Fruit fly (Drosophila melanogaster) whole organism, adult: ENCODE data around the gene Dsor1.

ENCODE experiments used
- CG11617 ChIP-seq: fragments of 200-800 bp; sonication (Bioruptor generic); optimal IDR thresholded peaks from 2 replicates; lab custom pipeline; 2017; ENCODE audit warnings: mild to moderate bottlenecking, missing biosample characterization, missing genetic modification reagents, missing genetic modification characterization
- CG14711 ChIP-seq: fragments of 200-800 bp; sonication (Bioruptor generic); optimal IDR thresholded peaks from 2 replicates; lab custom pipeline; 2018; ENCODE audit warnings: missing biosample characterization, mild to moderate bottlenecking, missing genetic modification characterization, moderate library complexity
- CG1620 ChIP-seq: fragments of 200-800 bp; sonication (Bioruptor generic); optimal IDR thresholded peaks from 2 replicates; lab custom pipeline; 2016; ENCODE audit warnings: missing biosample characterization, missing genetic modification characterization
- CG33017 ChIP-seq: fragments of 200-800 bp; sonication (Bioruptor generic); optimal IDR thresholded peaks from 2 replicates; lab custom pipeline; 2018; ENCODE audit warnings: missing biosample characterization, mild to moderate bottlenecking, missing genetic modification characterization, moderate library complexity
- CG5204 ChIP-seq: fragments of 200-800 bp; sonication (Bioruptor generic); optimal IDR thresholded peaks from 2 replicates; lab custom pipeline; 2016; ENCODE audit warnings: missing biosample characterization, missing genetic modification characterization
- CG7045 ChIP-seq: fragments of 200-800 bp; sonication (Bioruptor generic); optimal IDR thresholded peaks from 2 replicates; lab custom pipeline; 2017; ENCODE audit warnings: missing biosample characterization, mild to moderate bottlenecking, missing genetic modification characterization
- CG7101 ChIP-seq: fragments of 200-800 bp; sonication (Bioruptor generic); optimal IDR thresholded peaks from 2 replicates; lab custom pipeline; 2018; ENCODE audit warnings: missing biosample characterization, mild to moderate bottlenecking, missing genetic modification characterization, moderate library complexity
- Hr96 ChIP-seq: fragments of 200-800 bp; sonication (Bioruptor generic); optimal IDR thresholded peaks from 2 replicates; lab custom pipeline; 2016; ENCODE audit warnings: missing biosample characterization, missing genetic modification characterization
- Mnt ChIP-seq: fragments of 200-800 bp; sonication (Bioruptor generic); optimal IDR thresholded peaks from 2 replicates; lab custom pipeline; 2016; ENCODE audit warnings: missing biosample characterization, mild to moderate bottlenecking, missing genetic modification characterization
- bab1 ChIP-seq: fragments of 200-800 bp; sonication (Bioruptor generic); optimal IDR thresholded peaks from 3 replicates; lab custom pipeline; 2019; ENCODE audit warnings: missing biosample characterization, mild to moderate bottlenecking, missing genetic modification characterization, moderate library complexity
- cnc ChIP-seq, 2 experiments: fragments of >200 bp; optimal IDR thresholded peaks; 2 replicates each; lab custom pipeline; 2017
- kay ChIP-seq: fragments of 200-800 bp; sonication (Bioruptor generic); peaks from one replicate; lab custom pipeline; 2016; ENCODE audit warnings: missing biosample characterization, missing genetic modification characterization, borderline replicate concordance
- ovo ChIP-seq: fragments of 200-800 bp; sonication (Bioruptor generic); optimal IDR thresholded peaks from 2 replicates; lab custom pipeline; 2016; ENCODE audit warnings: missing biosample characterization, missing genetic modification characterization
- pad ChIP-seq: fragments of 200-800 bp; sonication (Bioruptor generic); optimal IDR thresholded peaks from 3 replicates; lab custom pipeline; 2017; ENCODE audit warnings: missing biosample characterization, missing genetic modification characterization, mild to moderate bottlenecking, moderate library complexity, missing genetic modification reagents

DNA sequence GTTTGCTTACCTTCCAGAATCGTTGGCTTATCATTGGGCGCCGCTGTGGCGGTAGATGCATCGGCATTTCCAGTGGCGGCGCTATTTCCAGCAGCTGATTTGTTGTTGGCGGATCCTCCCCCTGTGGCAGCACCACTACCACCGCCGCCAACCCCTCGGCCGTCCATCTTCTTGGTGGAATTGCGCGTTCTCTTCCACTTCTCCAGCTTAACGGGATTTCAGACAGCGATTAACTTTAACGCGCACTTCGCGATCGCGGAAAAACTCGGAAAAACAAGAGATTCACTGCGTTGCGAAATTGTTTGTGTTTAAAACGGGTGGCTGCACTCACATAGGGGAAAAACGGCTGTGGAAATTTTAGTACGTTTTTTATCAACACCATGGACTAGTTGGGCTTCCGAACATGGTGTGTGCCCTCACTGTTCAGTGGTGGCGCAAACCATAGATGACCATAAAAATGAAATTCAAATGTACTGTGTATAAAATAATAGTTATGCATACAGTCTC, 35.7 kb downstream of the Dsor1 start, which contains the start of gene c11.1:
- TF ChIP-seq CG7101 (tag; lab: Kevin White, UChicago) (no peak), CG5204 (GFP tag; lab: Kevin White, UChicago) (no peak), bab1 (GFP tag; lab: Kevin White, UChicago) (peak; percentile 49), CG14711 (tag; lab: Kevin White, UChicago) (no peak), Mnt (GFP tag; lab: Kevin White, UChicago) (peak; percentile 56), kay (GFP tag; lab: Kevin White, UChicago) (no peak), Hr96 (no peak), pad (GFP tag; lab: Kevin White, UChicago) (no peak), CG33017 (no peak), ovo (no peak), CG11617 (GFP tag; lab: Kevin White, UChicago) (no peak), CG7045 (GFP tag; lab: Kevin White, UChicago) (no peak), cnc (optimal IDR thresholded peaks at IDR 0.05; lab: Kevin White, UChicago) (no peak), CG1620 (GFP tag; lab: Kevin White, UChicago) (no peak)
